Fruit fly (Drosophila melanogaster) whole organism, embryonic: ENCODE data around the gene RpS3.

ENCODE experiments used
- Atf6 ChIP-seq: fragments of 200-800 bp; sonication (Bioruptor generic); IDR thresholded peaks from 2 replicates; pipeline ENCODE4 v1.3.6; 2022; ENCODE audit warnings: missing biosample characterization, missing genetic modification characterization
- CG11504 ChIP-seq: fragments of 200-800 bp; sonication (Bioruptor generic); optimal IDR thresholded peaks from 3 replicates; lab custom pipeline; 2019; ENCODE audit warnings: missing biosample characterization, mild to moderate bottlenecking, missing genetic modification characterization, moderate library complexity
- CG12299 ChIP-seq: fragments of 200-800 bp; sonication (Bioruptor generic); optimal IDR thresholded peaks from 2 replicates; lab custom pipeline; 2018; ENCODE audit warnings: missing biosample characterization, mild to moderate bottlenecking, missing genetic modification characterization
- CG15269 ChIP-seq: fragments of 200-800 bp; sonication (Bioruptor generic); optimal IDR thresholded peaks from 2 replicates; lab custom pipeline; 2018; ENCODE audit warnings: missing biosample characterization, mild to moderate bottlenecking, missing genetic modification characterization, moderate library complexity
- CG17568 ChIP-seq: fragments of 200-800 bp; sonication (Bioruptor generic); optimal IDR thresholded peaks from 2 replicates; lab custom pipeline; 2018; ENCODE audit warnings: missing biosample characterization, mild to moderate bottlenecking, missing genetic modification characterization, moderate library complexity
- CG30020 ChIP-seq: fragments of 200-800 bp; optimal IDR thresholded peaks from 2 replicates; lab custom pipeline; 2019; ENCODE audit warnings: missing biosample characterization, mild to moderate bottlenecking, missing genetic modification characterization, moderate library complexity
- CG30403 ChIP-seq: fragments of 200-800 bp; sonication (Bioruptor generic); optimal IDR thresholded peaks from 3 replicates; lab custom pipeline; 2016; ENCODE audit warnings: missing biosample characterization, missing genetic modification characterization
- CG34422 ChIP-seq: fragments of 200-800 bp; sonication (Bioruptor generic); IDR thresholded peaks from 3 replicates; pipeline ENCODE4 v1.3.6; 2022; ENCODE audit warnings: missing biosample characterization, missing genetic modification characterization
- CG6272 ChIP-seq: fragments of 200-800 bp; sonication (Bioruptor generic); IDR thresholded peaks from 2 replicates; pipeline ENCODE4 v1.3.6; 2022; ENCODE audit warnings: missing biosample characterization, missing genetic modification characterization
- CG7271 ChIP-seq: fragments of 200-800 bp; sonication (Bioruptor generic); optimal IDR thresholded peaks from 2 replicates; lab custom pipeline; 2018; ENCODE audit warnings: missing biosample characterization, mild to moderate bottlenecking, missing genetic modification characterization, moderate library complexity
- CG9932 ChIP-seq: fragments of 200-800 bp; sonication (Bioruptor generic); IDR thresholded peaks from 2 replicates; pipeline ENCODE4 v1.3.6; 2022; ENCODE audit warnings: missing biosample characterization, missing genetic modification characterization
- Chrac-16 ChIP-seq: fragments of 200-800 bp; sonication (Bioruptor generic); optimal IDR thresholded peaks from 3 replicates; lab custom pipeline; 2016; ENCODE audit warnings: missing biosample characterization, missing genetic modification characterization
- D ChIP-seq, 2 experiments: fragments of 200-800 bp in 1 of 2; fragments of >200 bp in 1 of 2; sonication (Bioruptor generic) in 1 of 2; optimal IDR thresholded peaks; 2 replicates in 1 of 2; 3 replicates in 1 of 2; lab custom pipeline; 2017; ENCODE audit warnings: mild to moderate bottlenecking in 1 of 2, missing biosample characterization in 1 of 2, missing genetic modification characterization in 1 of 2, missing genetic modification reagents in 1 of 2
- Dll ChIP-seq: fragments of 200-800 bp; sonication (Bioruptor generic); IDR thresholded peaks from 4 replicates; pipeline ENCODE4 v1.3.6; 2022; ENCODE audit warnings: missing biosample characterization, missing genetic modification characterization; ENCODE audit not compliant: partially characterized antibody
- Drgx ChIP-seq: fragments of 200-800 bp; sonication (Bioruptor generic); IDR thresholded peaks from 2 replicates; pipeline ENCODE4 v1.3.6; 2022; ENCODE audit warnings: missing biosample characterization, missing genetic modification characterization
- Ets65A ChIP-seq: fragments of 200-800 bp; sonication (Bioruptor generic); peaks from one replicate; lab custom pipeline; 2016; ENCODE audit warnings: missing biosample characterization, missing genetic modification characterization
- Fer2 ChIP-seq: fragments of 200-800 bp; sonication (Bioruptor generic); optimal IDR thresholded peaks from 2 replicates; lab custom pipeline; 2018; ENCODE audit warnings: missing biosample characterization, mild to moderate bottlenecking, missing genetic modification characterization, moderate library complexity
- NC2α ChIP-seq: fragments of 200-800 bp; sonication (Bioruptor generic); optimal IDR thresholded peaks from 2 replicates; lab custom pipeline; 2016; ENCODE audit warnings: missing biosample characterization, missing genetic modification characterization
- Poxn ChIP-seq: fragments of 200-800 bp; sonication (Bioruptor generic); IDR thresholded peaks from 2 replicates; pipeline ENCODE4 v1.3.6; 2022; ENCODE audit warnings: missing biosample characterization, missing genetic modification characterization
- Stat92E ChIP-seq, 3 experiments: fragments of >200 bp in 2 of 3; fragments of 200-800 bp in 1 of 3; sonication (Bioruptor generic) in 1 of 3; optimal IDR thresholded peaks; 2 replicates each; lab custom pipeline; 2017 to 2019; ENCODE audit warnings: missing biosample characterization in 3 of 3, missing genetic modification characterization in 3 of 3, mild to moderate bottlenecking in 1 of 3, moderate library complexity in 1 of 3
- Trl ChIP-seq, 3 experiments: fragments of >200 bp in 2 of 3; fragments of 200-800 bp in 1 of 3; sonication (Bioruptor generic) in 1 of 3; optimal IDR thresholded peaks; 2 replicates in 1 of 3; 3 replicates in 2 of 3; lab custom pipeline; 2016 to 2017; ENCODE audit warnings: missing biosample characterization in 1 of 3, missing genetic modification characterization in 1 of 3
- bsh ChIP-seq, 2 experiments: fragments of 200-800 bp; sonication (Bioruptor generic); optimal IDR thresholded peaks; 2 replicates each; lab custom pipeline; 2017 to 2018; ENCODE audit warnings: mild to moderate bottlenecking in 2 of 2, missing biosample characterization in 2 of 2, missing genetic modification characterization in 2 of 2, moderate library complexity in 1 of 2
- gem ChIP-seq: fragments of 200-800 bp; sonication (Bioruptor generic); optimal IDR thresholded peaks from 2 replicates; lab custom pipeline; 2019; ENCODE audit warnings: missing biosample characterization, mild to moderate bottlenecking, missing genetic modification characterization, moderate library complexity
- ham ChIP-seq: fragments of 200-800 bp; sonication (Bioruptor generic); IDR thresholded peaks from 2 replicates; pipeline ENCODE4 v1.3.6; 2022; ENCODE audit warnings: missing biosample characterization, missing genetic modification characterization
- lov ChIP-seq, 2 experiments: fragments of 200-800 bp in 1 of 2; fragments of >200 bp in 1 of 2; sonication (Bioruptor generic) in 1 of 2; IDR thresholded peaks in 1 of 2; optimal IDR thresholded peaks in 1 of 2; 2 replicates in 1 of 2; 3 replicates in 1 of 2; pipeline versions ENCODE4 v1.3.6 to Lab custom; 2017 to 2022; ENCODE audit warnings: missing biosample characterization in 1 of 2, missing genetic modification characterization in 1 of 2
- mld ChIP-seq: fragments of 200-800 bp; sonication (Bioruptor generic); IDR thresholded peaks from 3 replicates; pipeline ENCODE4 v1.3.6; 2022; ENCODE audit warnings: missing biosample characterization, missing genetic modification characterization; ENCODE audit not compliant: partially characterized antibody
- nerfin-2 ChIP-seq: fragments of 200-800 bp; sonication (Bioruptor generic); IDR thresholded peaks from 2 replicates; pipeline ENCODE4 v1.3.6; 2022; ENCODE audit warnings: missing biosample characterization, missing genetic modification characterization; ENCODE audit not compliant: partially characterized antibody
- odd ChIP-seq: fragments of 200-800 bp; sonication (Bioruptor generic); optimal IDR thresholded peaks from 2 replicates; lab custom pipeline; 2017; ENCODE audit warnings: missing biosample characterization, mild to moderate bottlenecking, missing genetic modification characterization
- pan ChIP-seq, 4 experiments: fragments of >200 bp in 3 of 4; fragments of 200-800 bp in 1 of 4; sonication (Bioruptor generic) in 1 of 4; optimal IDR thresholded peaks in 3 of 4; IDR thresholded peaks in 1 of 4; 2 replicates each; pipeline versions ENCODE4 v1.3.6 to Lab custom; 2017 to 2022; ENCODE audit warnings: missing biosample characterization in 2 of 4, missing genetic modification characterization in 2 of 4, mixed read lengths in 1 of 4
- peb ChIP-seq: fragments of 200-800 bp; sonication (Bioruptor generic); IDR thresholded peaks from 2 replicates; pipeline ENCODE4 v1.3.6; 2022; ENCODE audit warnings: missing biosample characterization, missing genetic modification characterization
- pfk ChIP-seq: fragments of 200-800 bp; sonication (Bioruptor generic); optimal IDR thresholded peaks from 2 replicates; lab custom pipeline; 2018; ENCODE audit warnings: missing biosample characterization, mild to moderate bottlenecking, missing genetic modification characterization, moderate library complexity
- pita ChIP-seq: fragments of 200-800 bp; sonication (Bioruptor generic); optimal IDR thresholded peaks from 2 replicates; lab custom pipeline; 2017; ENCODE audit warnings: missing biosample characterization, mild to moderate bottlenecking, missing genetic modification characterization
- pzg ChIP-seq: fragments of 200-800 bp; sonication (Bioruptor generic); optimal IDR thresholded peaks from 3 replicates; lab custom pipeline; 2018; ENCODE audit warnings: missing biosample characterization, mild to moderate bottlenecking, missing genetic modification characterization, moderate library complexity
- row ChIP-seq: fragments of 200-800 bp; sonication (Bioruptor generic); IDR thresholded peaks from 3 replicates; pipeline ENCODE4 v1.3.6; 2022; ENCODE audit warnings: missing biosample characterization, missing genetic modification characterization
- sens ChIP-seq: fragments of 200-800 bp; sonication (Bioruptor generic); peaks from one replicate; lab custom pipeline; 2016; ENCODE audit warnings: missing biosample characterization, missing genetic modification characterization
- slou ChIP-seq: fragments of 200-800 bp; sonication (Bioruptor generic); optimal IDR thresholded peaks from 3 replicates; lab custom pipeline; 2016; ENCODE audit warnings: missing biosample characterization, missing genetic modification characterization

The RpS3 gene

DNA sequence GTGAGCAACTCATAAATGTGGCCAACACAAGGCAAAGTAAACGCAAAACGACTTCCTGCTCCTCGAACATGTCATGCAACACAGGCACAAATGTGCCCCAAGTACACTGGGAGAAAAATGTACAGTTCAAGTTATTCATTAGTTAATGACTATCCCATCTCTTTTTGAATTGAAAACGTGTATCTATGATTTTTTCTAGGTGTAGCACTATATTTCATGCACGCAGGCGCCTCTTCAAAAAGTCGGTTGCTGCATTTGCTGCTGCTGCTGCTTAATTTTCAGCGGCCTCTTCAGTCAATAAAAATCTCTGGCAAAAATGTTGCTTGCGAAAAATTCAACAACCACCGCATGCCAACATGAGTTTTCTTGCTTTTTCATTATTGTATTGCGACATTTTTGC lies 8.9 kb downstream of the RpS3 start:
- TF ChIP-seq pzg (no peak), Ets65A (GFP tag; lab: Kevin White, UChicago) (peak; percentile 79), bsh (GFP tag; optimal IDR thresholded peaks at IDR 0.05; lab: Kevin White, UChicago) (peak in 1 of 2 experiments; percentile 5), Drgx (GFP tag; lab: Robert Waterston, UW) (peak; percentile 38), pfk (GFP tag; lab: Kevin White, UChicago) (no peak)
- TF ChIP-seq, all 482 proteins: peak for 3

DNA sequence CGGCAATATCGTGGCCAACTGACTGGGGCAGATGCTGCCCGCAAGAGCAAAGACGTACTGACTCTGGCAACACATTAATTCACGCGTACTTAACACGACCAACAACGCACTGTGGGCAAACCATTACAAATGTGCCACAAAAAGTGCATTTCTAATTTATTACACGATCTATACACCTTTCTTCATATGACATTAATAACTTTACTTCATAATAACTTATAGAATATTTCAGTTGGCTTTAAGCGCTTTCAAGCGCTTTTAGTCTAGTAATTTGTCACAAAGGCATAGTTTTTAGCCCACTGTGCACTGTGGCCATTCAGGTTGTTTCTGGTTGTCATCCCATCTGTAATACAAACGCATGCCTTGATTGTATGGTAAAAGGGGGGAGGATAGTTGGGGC lies 9.6 kb downstream of the RpS3 start:
- no peak for TF ChIP-seq CG7271 (tag; lab: Kevin White, UChicago)
- TF ChIP-seq pita (GFP tag; lab: Kevin White, UChicago), result no peak
- no peak for TF ChIP-seq Poxn (GFP tag; lab: Robert Waterston, UW)
- TF ChIP-seq sens (GFP tag; lab: Kevin White, UChicago), result peak; percentile 63
- no peak for TF ChIP-seq CG9932
- no peak for TF ChIP-seq odd (GFP tag; lab: Kevin White, UChicago)
- 0 out of 2 replicates have a peak, but pooled peaks have one; percentile 23 for TF ChIP-seq Drgx (GFP tag; lab: Robert Waterston, UW)
- no peak for TF ChIP-seq Fer2
- no peak for TF ChIP-seq CG30403 (GFP tag; lab: Kevin White, UChicago)
- no peak for TF ChIP-seq NC2α
- no peak for TF ChIP-seq mld (GFP tag; lab: Robert Waterston, UW)
- TF ChIP-seq slou (GFP tag; lab: Kevin White, UChicago), result no peak
- TF ChIP-seq CG11504, result peak; percentile 19
- TF ChIP-seq CG34422 (GFP tag; lab: Robert Waterston, UW), result 0 out of 3 replicates have a peak, but pooled peaks have one; percentile 17
- no peak for TF ChIP-seq D (optimal IDR thresholded peaks at IDR 0.05; lab: Kevin White, UChicago)
- no peak for TF ChIP-seq D (GFP tag; optimal IDR thresholded peaks at IDR 0.05; lab: Kevin White, UChicago)
- no peak for TF ChIP-seq CG12299
- no peak for TF ChIP-seq pan (optimal IDR thresholded peaks at IDR 0.05; lab: Kevin White, UChicago)
- no peak for TF ChIP-seq pan (GFP tag; optimal IDR thresholded peaks at IDR 0.05 in 1 of 2, IDR thresholded peaks at IDR 0.05 in 1 of 2)
- peak; percentile 50; the same call in 2 of the 3 replicates for TF ChIP-seq row (GFP tag; lab: Robert Waterston, UW)
- peak; percentile 7 for TF ChIP-seq gem (tag; lab: Kevin White, UChicago)

DNA sequence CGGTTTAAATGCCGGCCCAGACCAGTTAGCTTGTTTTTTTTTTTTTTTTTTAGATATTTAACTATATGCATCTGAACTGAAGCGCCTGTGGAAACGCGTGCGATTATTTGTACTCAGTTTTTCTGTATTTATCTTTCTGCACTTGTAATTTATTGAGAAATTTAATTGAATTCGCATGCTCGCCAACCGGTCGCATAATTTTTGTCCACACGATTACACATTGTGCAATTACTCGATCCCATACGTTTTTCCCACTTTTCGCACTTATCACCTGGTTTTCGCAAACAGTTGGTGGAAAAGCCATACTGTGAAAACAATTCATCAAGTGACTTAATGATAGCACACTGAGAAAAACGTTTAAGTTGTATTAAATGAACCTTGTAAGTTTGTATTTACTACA lies 14.0 kb downstream of the RpS3 start, which contains the start of gene CG42827:
CG42827 (plus strand) TSS at position 301 of the 400 bp plus-strand sequence.
- TF ChIP-seq Stat92E (GFP tag; optimal IDR thresholded peaks at IDR 0.05; lab: Kevin White, UChicago) (no peak), CG6272 (no peak), ham (no peak), Atf6 (GFP tag; lab: Robert Waterston, UW) (no peak), mld (GFP tag; lab: Robert Waterston, UW) (no peak), lov (optimal IDR thresholded peaks at IDR 0.05; lab: Kevin White, UChicago) (no peak), lov (GFP tag; IDR thresholded peaks at IDR 0.05; lab: Robert Waterston, UW) (no peak), pita (GFP tag; lab: Kevin White, UChicago) (no peak), CG15269 (tag; lab: Kevin White, UChicago) (no peak), CG11504 (no peak), nerfin-2 (GFP tag; lab: Robert Waterston, UW) (no peak), CG30020 (tag; lab: Kevin White, UChicago) (no peak), Dll (no peak), peb (GFP tag; lab: Robert Waterston, UW) (no peak), CG17568 (GFP tag; lab: Kevin White, UChicago) (no peak), Chrac-16 (GFP tag; lab: Kevin White, UChicago) (no peak), Trl (optimal IDR thresholded peaks at IDR 0.05; lab: Kevin White, UChicago) (no peak), Trl (GFP tag; optimal IDR thresholded peaks at IDR 0.05; lab: Kevin White, UChicago) (no peak)
